Worm (Caenorhabditis elegans) whole organism, L4 larva: ENCODE results near the gene F22F7.4.

Source experiments
- F10B5.3 ChIP-seq: sonication (generic microtip); optimal IDR thresholded peaks from 2 replicates; lab custom pipeline; 2016; ENCODE audit warnings: mild to moderate bottlenecking, missing genetic modification characterization, missing compliant biosample characterization
- F26F4.8 ChIP-seq: fragments of 200-800 bp; sonication (Bioruptor generic); conservative IDR thresholded peaks from 2 replicates; pipeline ENCODE4 v1.3.6; 2022; ENCODE audit warnings: missing genetic modification characterization, missing compliant biosample characterization
- F37D6.2 ChIP-seq: sonication (generic microtip); optimal IDR thresholded peaks from 2 replicates; lab custom pipeline; 2016; ENCODE audit warnings: mild to moderate bottlenecking, missing genetic modification characterization, missing compliant biosample characterization
- F44E2.7 ChIP-seq: fragments of 200-800 bp; sonication (Bioruptor generic); IDR thresholded peaks from 2 replicates; pipeline ENCODE4 v2.1.2; 2022; ENCODE audit warnings: missing genetic modification characterization, missing compliant biosample characterization
- F49E8.2 ChIP-seq: sonication (generic microtip); optimal IDR thresholded peaks from 2 replicates; lab custom pipeline; 2016; ENCODE audit warnings: missing compliant biosample characterization, mild to moderate bottlenecking, missing genetic modification characterization, borderline replicate concordance
- Y48G9A.11 ChIP-seq: fragments of 200-800 bp; sonication (Bioruptor generic); IDR thresholded peaks from 2 replicates; pipeline ENCODE4 v1.3.6; 2022; ENCODE audit warnings: missing genetic modification reagents, missing genetic modification characterization, missing compliant biosample characterization
- Y5F2A.4 ChIP-seq: fragments of 200-800 bp; sonication (Bioruptor generic); optimal IDR thresholded peaks from 2 replicates; lab custom pipeline; 2018; ENCODE audit warnings: mild to moderate bottlenecking, missing genetic modification characterization, missing compliant biosample characterization
- ZK337.2 ChIP-seq: fragments of 200-800 bp; sonication (Bioruptor generic); IDR thresholded peaks from 2 replicates; pipeline ENCODE4 v1.3.6; 2022; ENCODE audit warnings: missing genetic modification reagents, missing genetic modification characterization, missing compliant biosample characterization
- aha-1 ChIP-seq: fragments of 150-350 bp; peaks from one replicate; lab custom pipeline; 2014; ENCODE audit warnings: missing biosample characterization, missing genetic modification characterization
- ceh-28 ChIP-seq: fragments of 150-350 bp; optimal IDR thresholded peaks from 2 replicates; lab custom pipeline; 2014; ENCODE audit warnings: missing biosample characterization, missing genetic modification reagents, missing genetic modification characterization
- ceh-32 ChIP-seq: sonication (generic microtip); optimal IDR thresholded peaks from 2 replicates; lab custom pipeline; 2016; ENCODE audit warnings: mild to moderate bottlenecking, missing genetic modification characterization, missing compliant biosample characterization; ENCODE audit not compliant: poor library complexity
- ceh-62 ChIP-seq: sonication (generic microtip); optimal IDR thresholded peaks from 2 replicates; lab custom pipeline; 2017; ENCODE audit warnings: missing biosample characterization, missing genetic modification characterization
- ces-1 ChIP-seq: fragments of 150-350 bp; sonication (generic microtip); optimal IDR thresholded peaks from 4 replicates; lab custom pipeline; 2014; ENCODE audit warnings: missing biosample characterization, missing genetic modification reagents, missing genetic modification characterization
- daf-16 ChIP-seq, 3 experiments: sonication (generic microtip); optimal IDR thresholded peaks; 2 replicates each; lab custom pipeline; 2016 to 2017; ENCODE audit warnings: missing genetic modification characterization in 3 of 3, missing genetic modification reagents in 3 of 3, mild to moderate bottlenecking in 2 of 3, missing compliant biosample characterization in 2 of 3, missing biosample characterization in 1 of 3, moderate library complexity in 1 of 3
- daf-19 ChIP-seq: fragments of 200-800 bp; sonication (Bioruptor generic); conservative IDR thresholded peaks from 2 replicates; pipeline ENCODE4 v1.3.6; 2022; ENCODE audit warnings: missing genetic modification characterization, missing compliant biosample characterization
- dmd-9 ChIP-seq: fragments of 200-800 bp; sonication (Bioruptor generic); IDR thresholded peaks from 2 replicates; pipeline ENCODE4 v1.3.6; 2022; ENCODE audit warnings: missing genetic modification reagents, missing genetic modification characterization, missing compliant biosample characterization
- dpl-1 ChIP-seq: fragments of 150-350 bp; optimal IDR thresholded peaks from 2 replicates; lab custom pipeline; 2014; ENCODE audit warnings: missing biosample characterization, missing genetic modification reagents, missing genetic modification characterization
- fkh-10 ChIP-seq: fragments of 150-350 bp; optimal IDR thresholded peaks from 2 replicates; lab custom pipeline; 2014; ENCODE audit warnings: missing biosample characterization, missing genetic modification reagents, missing genetic modification characterization
- hif-1 ChIP-seq, 2 experiments: sonication (generic microtip); optimal IDR thresholded peaks; 2 replicates each; lab custom pipeline; 2016 to 2017; ENCODE audit warnings: missing compliant biosample characterization in 2 of 2, missing genetic modification characterization in 2 of 2, missing genetic modification reagents in 2 of 2, missing genotype in 2 of 2, mild to moderate bottlenecking in 1 of 2
- hlh-11 ChIP-seq: fragments of 200-800 bp; sonication (Bioruptor generic); optimal IDR thresholded peaks from 2 replicates; lab custom pipeline; 2018; ENCODE audit warnings: mild to moderate bottlenecking, missing genetic modification characterization, missing compliant biosample characterization
- hmg-1.1 ChIP-seq: fragments of 200-800 bp; sonication (Bioruptor generic); IDR thresholded peaks from 2 replicates; pipeline ENCODE4 v1.3.6; 2022; ENCODE audit warnings: missing genetic modification reagents, missing genetic modification characterization, missing compliant biosample characterization
- lim-7 ChIP-seq: fragments of 200-800 bp; sonication (Bioruptor generic); IDR thresholded peaks from 2 replicates; pipeline ENCODE4 v1.3.6; 2022; ENCODE audit warnings: missing genetic modification characterization, missing compliant biosample characterization
- lin-1 ChIP-seq: fragments of 200-800 bp; sonication (Bioruptor generic); IDR thresholded peaks from 2 replicates; pipeline ENCODE4 v1.3.6; 2022; ENCODE audit warnings: missing genetic modification reagents, missing genetic modification characterization, missing compliant biosample characterization
- lir-3 ChIP-seq: sonication (generic microtip); optimal IDR thresholded peaks from 2 replicates; lab custom pipeline; 2016; ENCODE audit warnings: mild to moderate bottlenecking, missing genetic modification characterization, missing compliant biosample characterization
- madf-5 ChIP-seq, 2 experiments: fragments of 200-800 bp; sonication (Bioruptor generic); IDR thresholded peaks; 2 replicates each; pipeline ENCODE4 v1.3.6; 2022; ENCODE audit warnings: missing compliant biosample characterization in 2 of 2, missing genetic modification characterization in 2 of 2
- mdl-1 ChIP-seq, 2 experiments: fragments of 150-350 bp in 1 of 2; sonication (generic microtip) in 1 of 2; optimal IDR thresholded peaks; 2 replicates each; lab custom pipeline; 2014 to 2017; ENCODE audit warnings: missing biosample characterization in 2 of 2, missing genetic modification characterization in 2 of 2
- mdt-29 ChIP-seq: fragments of 200-800 bp; sonication (Bioruptor generic); IDR thresholded peaks from 2 replicates; pipeline ENCODE4 v1.3.6; 2022; ENCODE audit warnings: missing genetic modification reagents, missing genetic modification characterization, missing compliant biosample characterization
- mes-2 ChIP-seq: sonication (generic microtip); optimal IDR thresholded peaks from 2 replicates; lab custom pipeline; 2016; ENCODE audit warnings: missing genotype, mild to moderate bottlenecking, missing genetic modification characterization, missing compliant biosample characterization; ENCODE audit not compliant: poor library complexity, severe bottlenecking
- mxl-3 ChIP-seq: fragments of 200-800 bp; sonication (Bioruptor generic); optimal IDR thresholded peaks from 2 replicates; lab custom pipeline; 2018; ENCODE audit warnings: mild to moderate bottlenecking, missing genetic modification characterization, missing compliant biosample characterization
- nhr-10 ChIP-seq: fragments of 150-350 bp; optimal IDR thresholded peaks from 2 replicates; lab custom pipeline; 2014; ENCODE audit warnings: missing biosample characterization, missing genetic modification characterization
- nhr-102 ChIP-seq: sonication (generic microtip); optimal IDR thresholded peaks from 2 replicates; lab custom pipeline; 2016; ENCODE audit warnings: mild to moderate bottlenecking, missing genetic modification characterization, moderate library complexity, missing compliant biosample characterization
- nhr-11 ChIP-seq: fragments of 150-350 bp; optimal IDR thresholded peaks from 2 replicates; lab custom pipeline; 2014; ENCODE audit warnings: missing biosample characterization, missing genetic modification characterization
- nhr-111 ChIP-seq: fragments of 200-800 bp; sonication (Bioruptor generic); optimal IDR thresholded peaks from 2 replicates; lab custom pipeline; 2018; ENCODE audit warnings: mild to moderate bottlenecking, missing genetic modification characterization, missing compliant biosample characterization
- nhr-237 ChIP-seq: sonication (generic microtip); optimal IDR thresholded peaks from 2 replicates; lab custom pipeline; 2017; ENCODE audit warnings: missing biosample characterization, missing genetic modification characterization
- nhr-77 ChIP-seq: fragments of 150-350 bp; optimal IDR thresholded peaks from 2 replicates; lab custom pipeline; 2014; ENCODE audit warnings: missing biosample characterization, missing genetic modification characterization
- pha-4 ChIP-seq, 2 experiments: fragments of 150-350 bp in 1 of 2; fragments of 200-800 bp in 1 of 2; sonication (Bioruptor generic) in 1 of 2; IDR thresholded peaks in 1 of 2; optimal IDR thresholded peaks in 1 of 2; 2 replicates each; pipeline versions ENCODE4 v1.3.6 to Lab custom; 2014 to 2022; ENCODE audit warnings: missing genetic modification characterization in 2 of 2, missing genetic modification reagents in 2 of 2, missing biosample characterization in 1 of 2, missing compliant biosample characterization in 1 of 2
- php-3 ChIP-seq: fragments of 200-800 bp; sonication (Bioruptor generic); IDR thresholded peaks from 2 replicates; pipeline ENCODE4 v1.3.6; 2022; ENCODE audit warnings: missing genetic modification reagents, missing genetic modification characterization, missing compliant biosample characterization
- saeg-2 ChIP-seq: fragments of 200-800 bp; sonication (Bioruptor generic); IDR thresholded peaks from 2 replicates; pipeline ENCODE4 v1.3.6; 2022; ENCODE audit warnings: missing genetic modification reagents, missing genetic modification characterization, missing compliant biosample characterization
- snpc-1.2 ChIP-seq: fragments of 200-800 bp; sonication (Bioruptor generic); IDR thresholded peaks from 2 replicates; pipeline ENCODE4 v1.3.6; 2022; ENCODE audit warnings: missing genetic modification reagents, missing genetic modification characterization, missing compliant biosample characterization
- tag-97 ChIP-seq: fragments of 200-800 bp; sonication (Bioruptor generic); IDR thresholded peaks from 2 replicates; pipeline ENCODE4 v1.3.6; 2022; ENCODE audit warnings: missing genetic modification characterization, missing compliant biosample characterization
- unc-39 ChIP-seq: sonication (generic microtip); optimal IDR thresholded peaks from 2 replicates; lab custom pipeline; 2017; ENCODE audit warnings: missing biosample characterization, missing genetic modification characterization
- vab-7 ChIP-seq: fragments of 200-800 bp; sonication (Bioruptor generic); IDR thresholded peaks from 2 replicates; pipeline ENCODE4 v1.3.6; 2022; ENCODE audit warnings: missing genetic modification reagents, missing genetic modification characterization, missing compliant biosample characterization
- zag-1 ChIP-seq: fragments of 150-350 bp; optimal IDR thresholded peaks from 2 replicates; lab custom pipeline; 2014; ENCODE audit warnings: missing biosample characterization, missing genetic modification characterization
- zfp-2 ChIP-seq: sonication (generic microtip); optimal IDR thresholded peaks from 2 replicates; lab custom pipeline; 2016; ENCODE audit warnings: mild to moderate bottlenecking, missing genetic modification characterization, missing compliant biosample characterization

Gene F22F7.4

ce11 chrV:2109295-2109694, 3.4 kb upstream of the F22F7.4 start, which contains the start of gene ckb-4 (continued):
- TF ChIP-seq tag-97 (no peak), ceh-32 (no peak), F37D6.2 (tag; lab: Kevin White, UChicago) (no peak), Y5F2A.4 (GFP tag; lab: Kevin White, UChicago) (no peak), daf-16 (GFP tag; optimal IDR thresholded peaks at IDR 0.05; lab: Kevin White, UChicago) (no peak), daf-16 (tag; optimal IDR thresholded peaks at IDR 0.05; lab: Kevin White, UChicago) (no peak), dpl-1 (GFP tag; lab: Kevin White, UChicago) (peak; percentile 32), F26F4.8 (GFP tag; lab: Robert Waterston, UW) (no peak), ceh-62 (tag; lab: Kevin White, UChicago) (no peak), saeg-2 (GFP tag; lab: Robert Waterston, UW) (no peak), mxl-3 (GFP tag; lab: Kevin White, UChicago) (no peak), unc-39 (no peak), F10B5.3 (tag; lab: Kevin White, UChicago) (no peak), hmg-1.1 (no peak), pha-4 (GFP tag; IDR thresholded peaks at IDR 0.05; lab: Robert Waterston, UW) (no peak), pha-4 (tag; optimal IDR thresholded peaks at IDR 0.05; lab: Kevin White, UChicago) (peak; percentile 44), dmd-9 (GFP tag; lab: Robert Waterston, UW) (no peak), zag-1 (no peak), ceh-28 (no peak), nhr-102 (no peak), daf-19 (GFP tag; lab: Robert Waterston, UW) (no peak), snpc-1.2 (GFP tag; lab: Robert Waterston, UW) (no peak), zfp-2 (no peak), Y48G9A.11 (no peak), ZK337.2 (GFP tag; lab: Robert Waterston, UW) (no peak), vab-7 (no peak), mes-2 (tag; lab: Kevin White, UChicago) (no peak), madf-5 (GFP tag; IDR thresholded peaks at IDR 0.05; lab: Robert Waterston, UW) (no peak), fkh-10 (GFP tag; lab: Kevin White, UChicago) (no peak), F49E8.2 (no peak), lin-1 (no peak), hif-1 (tag; optimal IDR thresholded peaks at IDR 0.05; lab: Kevin White, UChicago) (peak in 1 of 2 experiments; percentile 2), nhr-111 (no peak), aha-1 (tag; lab: Kevin White, UChicago) (peak; percentile 66), mdl-1 (tag; optimal IDR thresholded peaks at IDR 0.05; lab: Kevin White, UChicago) (no peak), nhr-11 (peak; percentile 15), ces-1 (GFP tag; lab: Kevin White, UChicago) (no peak), lim-7 (no peak), nhr-10 (tag; lab: Kevin White, UChicago) (no peak), nhr-237 (tag; lab: Kevin White, UChicago) (no peak), nhr-77 (tag; lab: Kevin White, UChicago) (peak; percentile 10), F44E2.7 (GFP tag; lab: Robert Waterston, UW) (no peak), php-3 (GFP tag; lab: Robert Waterston, UW) (no peak), mdt-29 (no peak), lir-3 (no peak), hlh-11 (tag; lab: Kevin White, UChicago) (no peak)
